Fruit fly (Drosophila melanogaster): Measurements from ENCODE around the gene CG1208.

The CG1208 gene

dm6 chr3R:5856215-5856614 lies 24.8 kb downstream of the CG1208 start, which contains the start of the genes disp and ECSIT (continued):
- TF ChIP-seq CG10321 (GFP tag; IDR thresholded peaks at IDR 0.05) = no peak
- peak; percentile 22 for TF ChIP-seq CG34376 (GFP tag; optimal IDR thresholded peaks at IDR 0.05)
- no peak for TF ChIP-seq CG34224 (GFP tag; IDR thresholded peaks at IDR 0.05; ENCODE audit: partially characterized antibody)
- no peak for TF ChIP-seq CG7987 (GFP tag; optimal IDR thresholded peaks at IDR 0.05)
- no peak for TF ChIP-seq CG1233 (GFP tag; optimal IDR thresholded peaks at IDR 0.05)
- no peak for TF ChIP-seq fd102C (GFP tag; optimal IDR thresholded peaks at IDR 0.05)
- no peak for TF ChIP-seq gcm (GFP tag; optimal IDR thresholded peaks at IDR 0.05)
- no peak for TF ChIP-seq ttk (GFP tag; IDR thresholded peaks at IDR 0.05)
- no peak for TF ChIP-seq wdn (GFP tag; IDR thresholded peaks at IDR 0.05)
- no peak for TF ChIP-seq bigmax (GFP tag; optimal IDR thresholded peaks at IDR 0.05)
- no peak for TF ChIP-seq CG16779 (GFP tag; IDR thresholded peaks at IDR 0.05)
- no peak for TF ChIP-seq CG30020 (tag; optimal IDR thresholded peaks at IDR 0.05)
- no peak for TF ChIP-seq Xrp1 (GFP tag; IDR thresholded peaks at IDR 0.05)
- peak; percentile 8 for TF ChIP-seq chn (GFP tag; optimal IDR thresholded peaks at IDR 0.05)
- peak; percentile 92 for TF ChIP-seq sens (GFP tag)
- no peak for TF ChIP-seq wor (GFP tag; IDR thresholded peaks at IDR 0.05)
- no peak for TF ChIP-seq CG18599 (GFP tag; optimal IDR thresholded peaks at IDR 0.05)
- no peak for TF ChIP-seq bowl (GFP tag; IDR thresholded peaks at IDR 0.05)
- no peak for TF ChIP-seq CG12769 (tag; optimal IDR thresholded peaks at IDR 0.05)
- peak; percentile 88 for TF ChIP-seq Med (GFP tag)
- no peak for TF ChIP-seq CG32532 (GFP tag; IDR thresholded peaks at IDR 0.05)
- no peak for TF ChIP-seq eve (GFP tag; optimal IDR thresholded peaks at IDR 0.05)
- no peak for TF ChIP-seq CG6813 (GFP tag; optimal IDR thresholded peaks at IDR 0.05)
- no peak for TF ChIP-seq Deaf1 (tag; optimal IDR thresholded peaks at IDR 0.05)
- TF ChIP-seq CG6175 (GFP tag; IDR thresholded peaks at IDR 0.05) = no peak
- TF ChIP-seq CG4360 (GFP tag; IDR thresholded peaks at IDR 0.05) = peak; percentile 67
- no peak for TF ChIP-seq Fer1 (GFP tag; optimal IDR thresholded peaks at IDR 0.05)
- TF ChIP-seq CG9727 (GFP tag; optimal IDR thresholded peaks at IDR 0.05) = no peak
- TF ChIP-seq CG17186 (GFP tag; optimal IDR thresholded peaks at IDR 0.05) = peak; percentile 70
- TF ChIP-seq cato (GFP tag; optimal IDR thresholded peaks at IDR 0.05; ENCODE audit: borderline replicate concordance) = no peak
- TF ChIP-seq CHES-1-like (GFP tag; optimal IDR thresholded peaks at IDR 0.05) = peak; percentile 27
- no peak for TF ChIP-seq nau (GFP tag; optimal IDR thresholded peaks at IDR 0.05)
- no peak for TF ChIP-seq Neu2 (GFP tag; optimal IDR thresholded peaks at IDR 0.05; ENCODE audit: borderline replicate concordance)
- no peak for TF ChIP-seq CG9215 (GFP tag; IDR thresholded peaks at IDR 0.05)
- no peak for TF ChIP-seq fd3F (GFP tag; optimal IDR thresholded peaks at IDR 0.05)
- peak; percentile 16 for TF ChIP-seq Usf (GFP tag; optimal IDR thresholded peaks at IDR 0.05)
- TF ChIP-seq CG17802 (tag; optimal IDR thresholded peaks at IDR 0.05) = no peak
- TF ChIP-seq Meics (GFP tag; optimal IDR thresholded peaks at IDR 0.05) = no peak
- TF ChIP-seq CG1792 (GFP tag; optimal IDR thresholded peaks at IDR 0.05) = no peak
- no peak for TF ChIP-seq seq (GFP tag; IDR thresholded peaks at IDR 0.05)
- no peak for TF ChIP-seq peb (GFP tag; IDR thresholded peaks at IDR 0.05)
- peak; percentile 48 for TF ChIP-seq Max (GFP tag; optimal IDR thresholded peaks at IDR 0.05)
- no peak for TF ChIP-seq fru (optimal IDR thresholded peaks at IDR 0.05)
- TF ChIP-seq bsh (GFP tag; optimal IDR thresholded peaks at IDR 0.05) = no peak
- TF ChIP-seq oc (tag; optimal IDR thresholded peaks at IDR 0.05) = no peak
- TF ChIP-seq Dref (GFP tag; IDR thresholded peaks at IDR 0.05) = no peak
- TF ChIP-seq gro (GFP tag; optimal IDR thresholded peaks at IDR 0.05) = no peak
- TF ChIP-seq jumu (GFP tag; optimal IDR thresholded peaks at IDR 0.05) = peak; percentile 34
- no peak for TF ChIP-seq CG32772 (GFP tag; IDR thresholded peaks at IDR 0.05)
- no peak for TF ChIP-seq CG10431 (GFP tag; optimal IDR thresholded peaks at IDR 0.05)
- no peak for TF ChIP-seq Vsx1 (GFP tag; optimal IDR thresholded peaks at IDR 0.05)
- no peak for TF ChIP-seq Sox100B (GFP tag; optimal IDR thresholded peaks at IDR 0.05)
